Worm (Caenorhabditis elegans) whole organism, mixed stage, embryonic: ENCODE data around the gene sup-1.

ENCODE experiments used
- drap-1 ChIP-seq: fragments of 200-800 bp; sonication (Bioruptor generic); optimal IDR thresholded peaks from 3 replicates; lab custom pipeline; 2018; ENCODE audit warnings: mild to moderate bottlenecking, missing genetic modification characterization, missing compliant biosample characterization
- elt-1 ChIP-seq: sonication (generic microtip); optimal IDR thresholded peaks from 2 replicates; lab custom pipeline; 2017; ENCODE audit warnings: missing genetic modification characterization, mild to moderate bottlenecking, missing compliant biosample characterization, antibody characterized with exemption, moderate library complexity, borderline replicate concordance; ENCODE audit not compliant: insufficient read depth
- elt-3 ChIP-seq: fragments of 150-350 bp; optimal IDR thresholded peaks from 2 replicates; lab custom pipeline; 2014; ENCODE audit warnings: missing biosample characterization, missing genetic modification characterization
- lin-13 ChIP-seq: fragments of 150-350 bp; optimal IDR thresholded peaks from 2 replicates; lab custom pipeline; 2014; ENCODE audit warnings: missing biosample characterization, missing genetic modification characterization
- nhr-12 ChIP-seq: fragments of 150-350 bp; optimal IDR thresholded peaks from 2 replicates; lab custom pipeline; 2014; ENCODE audit warnings: missing biosample characterization, missing genetic modification characterization
- nhr-237 ChIP-seq: fragments of 150-350 bp; optimal IDR thresholded peaks from 2 replicates; lab custom pipeline; 2014; ENCODE audit warnings: missing biosample characterization, missing genetic modification characterization
- pha-4 ChIP-seq: fragments of 150-350 bp; optimal IDR thresholded peaks from 2 replicates; lab custom pipeline; 2018; ENCODE audit warnings: missing biosample characterization, missing genetic modification reagents, missing genetic modification characterization
- snpc-4 ChIP-seq: fragments of 150-350 bp; optimal IDR thresholded peaks from 2 replicates; lab custom pipeline; 2014; ENCODE audit warnings: missing biosample characterization, missing genetic modification characterization
- unc-39 ChIP-seq: fragments of 150-350 bp; optimal IDR thresholded peaks from 2 replicates; lab custom pipeline; 2014; ENCODE audit warnings: missing biosample characterization, missing genetic modification characterization
- unc-62 ChIP-seq: fragments of 150-350 bp; optimal IDR thresholded peaks from 2 replicates; lab custom pipeline; 2014; ENCODE audit warnings: missing biosample characterization, missing genetic modification reagents, missing genetic modification characterization
- ztf-11 ChIP-seq: fragments of 150-350 bp; optimal IDR thresholded peaks from 2 replicates; lab custom pipeline; 2014; ENCODE audit warnings: missing biosample characterization, missing genetic modification characterization

ce11 chrIII:11694975-11695374, 42.5 kb downstream of the sup-1 start, which contains the start of gene Y41C4A.22:
- TF ChIP-seq elt-1, result no peak
- no peak for TF ChIP-seq lin-13
- no peak for TF ChIP-seq unc-39 (tag; lab: Kevin White, UChicago)
- TF ChIP-seq ztf-11, result no peak
- TF ChIP-seq pha-4 (tag; lab: Kevin White, UChicago), result no peak
- TF ChIP-seq drap-1 (GFP tag; lab: Kevin White, UChicago), result no peak
- no peak for TF ChIP-seq snpc-4 (tag; lab: Kevin White, UChicago)
- no peak for TF ChIP-seq elt-3 (tag; lab: Kevin White, UChicago)
- no peak for TF ChIP-seq nhr-12 (tag; lab: Kevin White, UChicago)
- no peak for TF ChIP-seq unc-62
- no peak for TF ChIP-seq nhr-237 (tag; lab: Kevin White, UChicago)
